Worm (Caenorhabditis elegans) whole organism, mixed stage, embryonic: Measurements from ENCODE around the gene W02B3.7.

Experiments
- M03D4.4 ChIP-seq: sonication (generic microtip); optimal IDR thresholded peaks from 2 replicates; lab custom pipeline; 2017; ENCODE audit warnings: mild to moderate bottlenecking, missing genetic modification characterization, missing compliant biosample characterization
- bed-3 ChIP-seq: fragments of 200-800 bp; sonication (Bioruptor generic); optimal IDR thresholded peaks from 3 replicates; lab custom pipeline; 2018; ENCODE audit warnings: mild to moderate bottlenecking, missing genetic modification characterization, moderate library complexity, missing compliant biosample characterization
- ceh-39 ChIP-seq: fragments of 150-350 bp; optimal IDR thresholded peaks from 2 replicates; lab custom pipeline; 2014; ENCODE audit warnings: missing biosample characterization, missing genetic modification characterization
- ceh-83 ChIP-seq: fragments of 200-800 bp; sonication (Bioruptor generic); optimal IDR thresholded peaks from 2 replicates; lab custom pipeline; 2018; ENCODE audit warnings: mild to moderate bottlenecking, missing genetic modification characterization, missing compliant biosample characterization
- ces-1 ChIP-seq: fragments of 150-350 bp; optimal IDR thresholded peaks from 2 replicates; lab custom pipeline; 2014; ENCODE audit warnings: missing biosample characterization, missing genetic modification reagents, missing genetic modification characterization
- cnd-1 ChIP-seq: fragments of 200-800 bp; sonication (Bioruptor generic); optimal IDR thresholded peaks from 2 replicates; lab custom pipeline; 2018; ENCODE audit warnings: mild to moderate bottlenecking, missing genetic modification characterization, missing compliant biosample characterization
- drap-1 ChIP-seq: fragments of 200-800 bp; sonication (Bioruptor generic); optimal IDR thresholded peaks from 3 replicates; lab custom pipeline; 2018; ENCODE audit warnings: mild to moderate bottlenecking, missing genetic modification characterization, missing compliant biosample characterization
- elt-1 ChIP-seq: sonication (generic microtip); optimal IDR thresholded peaks from 2 replicates; lab custom pipeline; 2017; ENCODE audit warnings: missing genetic modification characterization, mild to moderate bottlenecking, missing compliant biosample characterization, antibody characterized with exemption, moderate library complexity, borderline replicate concordance; ENCODE audit not compliant: insufficient read depth
- elt-3 ChIP-seq: fragments of 150-350 bp; optimal IDR thresholded peaks from 2 replicates; lab custom pipeline; 2014; ENCODE audit warnings: missing biosample characterization, missing genetic modification characterization
- flh-1 ChIP-seq: fragments of 200-800 bp; sonication (Bioruptor generic); optimal IDR thresholded peaks from 2 replicates; lab custom pipeline; 2018; ENCODE audit warnings: mild to moderate bottlenecking, missing genetic modification characterization, moderate library complexity, missing compliant biosample characterization
- ham-2 ChIP-seq: fragments of 200-800 bp; sonication (Bioruptor generic); optimal IDR thresholded peaks from 2 replicates; lab custom pipeline; 2018; ENCODE audit warnings: mild to moderate bottlenecking, missing genetic modification characterization, missing compliant biosample characterization
- hlh-1 ChIP-seq: fragments of 150-350 bp; optimal IDR thresholded peaks from 2 replicates; lab custom pipeline; 2014; ENCODE audit warnings: missing biosample characterization, missing genetic modification reagents, missing genetic modification characterization
- lin-13 ChIP-seq: fragments of 150-350 bp; optimal IDR thresholded peaks from 2 replicates; lab custom pipeline; 2014; ENCODE audit warnings: missing biosample characterization, missing genetic modification characterization
- lin-32 ChIP-seq: fragments of 200-800 bp; sonication (Bioruptor generic); optimal IDR thresholded peaks from 2 replicates; lab custom pipeline; 2018; ENCODE audit warnings: mild to moderate bottlenecking, missing genetic modification characterization, missing compliant biosample characterization
- lsy-2 ChIP-seq: fragments of 150-350 bp; optimal IDR thresholded peaks from 2 replicates; lab custom pipeline; 2014; ENCODE audit warnings: missing biosample characterization, missing genetic modification characterization
- mab-5 ChIP-seq: fragments of 150-350 bp; optimal IDR thresholded peaks from 2 replicates; lab custom pipeline; 2014; ENCODE audit warnings: missing biosample characterization, missing genetic modification characterization
- mep-1 ChIP-seq: fragments of 150-350 bp; optimal IDR thresholded peaks from 2 replicates; lab custom pipeline; 2017; ENCODE audit warnings: missing biosample characterization, missing genetic modification reagents, missing genetic modification characterization, inconsistent platforms
- mls-2 ChIP-seq: sonication (generic microtip); optimal IDR thresholded peaks from 2 replicates; lab custom pipeline; 2016; ENCODE audit warnings: mild to moderate bottlenecking, missing genetic modification characterization, moderate library complexity, missing compliant biosample characterization
- nhr-12 ChIP-seq: fragments of 150-350 bp; optimal IDR thresholded peaks from 2 replicates; lab custom pipeline; 2014; ENCODE audit warnings: missing biosample characterization, missing genetic modification characterization
- nhr-237 ChIP-seq: fragments of 150-350 bp; optimal IDR thresholded peaks from 2 replicates; lab custom pipeline; 2014; ENCODE audit warnings: missing biosample characterization, missing genetic modification characterization
- nhr-28 ChIP-seq: fragments of 150-350 bp; optimal IDR thresholded peaks from 2 replicates; lab custom pipeline; 2014; ENCODE audit warnings: missing biosample characterization, missing genetic modification characterization
- nhr-76 ChIP-seq: sonication (generic microtip); optimal IDR thresholded peaks from 2 replicates; lab custom pipeline; 2017; ENCODE audit warnings: missing biosample characterization, missing genetic modification characterization
- sem-2 ChIP-seq: fragments of 200-800 bp; sonication (Bioruptor generic); optimal IDR thresholded peaks from 2 replicates; lab custom pipeline; 2018; ENCODE audit warnings: mild to moderate bottlenecking, missing genetic modification characterization, missing compliant biosample characterization
- snpc-4 ChIP-seq: fragments of 150-350 bp; optimal IDR thresholded peaks from 2 replicates; lab custom pipeline; 2014; ENCODE audit warnings: missing biosample characterization, missing genetic modification characterization
- sptf-1 ChIP-seq: sonication (generic microtip); optimal IDR thresholded peaks from 2 replicates; lab custom pipeline; 2017; ENCODE audit warnings: mild to moderate bottlenecking, missing genetic modification characterization, moderate library complexity, missing compliant biosample characterization
- tbx-8 ChIP-seq: fragments of 200-800 bp; sonication (Bioruptor generic); optimal IDR thresholded peaks from 2 replicates; lab custom pipeline; 2018; ENCODE audit warnings: mild to moderate bottlenecking, missing genetic modification characterization, moderate library complexity, missing compliant biosample characterization
- unc-120 ChIP-seq: sonication (generic microtip); optimal IDR thresholded peaks from 2 replicates; lab custom pipeline; 2017; ENCODE audit warnings: missing genetic modification characterization, missing compliant biosample characterization; ENCODE audit not compliant: poor library complexity, severe bottlenecking
- unc-39 ChIP-seq: fragments of 150-350 bp; optimal IDR thresholded peaks from 2 replicates; lab custom pipeline; 2014; ENCODE audit warnings: missing biosample characterization, missing genetic modification characterization
- unc-62 ChIP-seq: fragments of 150-350 bp; optimal IDR thresholded peaks from 2 replicates; lab custom pipeline; 2014; ENCODE audit warnings: missing biosample characterization, missing genetic modification reagents, missing genetic modification characterization
- zip-8 ChIP-seq: fragments of 150-350 bp; optimal IDR thresholded peaks from 2 replicates; lab custom pipeline; 2014; ENCODE audit warnings: missing biosample characterization, missing genetic modification characterization
- ztf-11 ChIP-seq: fragments of 150-350 bp; optimal IDR thresholded peaks from 2 replicates; lab custom pipeline; 2014; ENCODE audit warnings: missing biosample characterization, missing genetic modification characterization

Gene W02B3.7

ce11 chrIII:691933-692332 lies at the start of gene W02B3.7:
Gene W02B3.7, minus strand, starts transcription at chrIII:692033.
- no peak for TF ChIP-seq unc-39 (tag; lab: Kevin White, UChicago)
- TF ChIP-seq sptf-1 = no peak
- no peak for TF ChIP-seq nhr-28 (tag; lab: Kevin White, UChicago)
- no peak for TF ChIP-seq unc-62 (GFP tag; lab: Kevin White, UChicago)
- no peak for TF ChIP-seq elt-1
- TF ChIP-seq mls-2 (tag; lab: Kevin White, UChicago) = no peak

ce11 chrIII:740382-740781 lies 48.5 kb upstream of the W02B3.7 start, which contains the start of gene idpp-1:
Gene idpp-1, plus strand, starts transcription at chrIII:740682.
- TF ChIP-seq elt-3 (tag; lab: Kevin White, UChicago) (no peak), ces-1 (GFP tag; lab: Kevin White, UChicago) (no peak), elt-1 (no peak), drap-1 (no peak), mep-1 (tag; lab: Kevin White, UChicago) (no peak), mls-2 (tag; lab: Kevin White, UChicago) (no peak), bed-3 (GFP tag; lab: Kevin White, UChicago) (no peak), ceh-39 (tag; lab: Kevin White, UChicago) (no peak), unc-39 (tag; lab: Kevin White, UChicago) (no peak), ceh-83 (no peak), hlh-1 (tag; lab: Kevin White, UChicago) (no peak)
- TF ChIP-seq, all 35 proteins: peak for 0

- TF ChIP-seq ceh-39 (tag; lab: Kevin White, UChicago) (no peak), unc-62 (GFP tag; lab: Kevin White, UChicago) (no peak), ceh-83 (no peak), zip-8 (tag; lab: Kevin White, UChicago) (no peak), lin-13 (tag; lab: Kevin White, UChicago) (no peak), lin-32 (GFP tag; lab: Kevin White, UChicago) (no peak), cnd-1 (tag; lab: Kevin White, UChicago) (no peak), M03D4.4 (tag; lab: Kevin White, UChicago) (no peak), sptf-1 (no peak)
These were observed 36.9 kb upstream of the W02B3.7 start for ce11 chrIII:728694-729093.

DNA sequence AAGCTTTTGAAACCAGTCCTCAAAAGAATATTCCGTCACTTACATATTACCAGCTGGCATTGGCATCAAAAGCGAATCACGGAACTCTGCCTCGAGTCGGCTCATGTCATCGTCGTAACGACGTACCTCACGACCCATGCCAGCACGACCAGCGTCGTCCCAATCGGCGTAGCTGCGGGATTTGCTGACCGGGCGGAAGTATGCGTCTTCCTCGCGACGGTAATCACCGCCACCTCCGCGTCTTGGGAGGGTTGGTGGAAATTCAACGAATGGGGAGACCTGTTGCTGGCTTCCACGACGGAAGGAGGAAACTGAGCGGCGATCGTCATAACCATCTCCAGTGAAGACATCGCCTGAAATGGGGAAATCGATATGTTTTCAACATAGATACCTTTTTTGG lies 36.2 kb upstream of the W02B3.7 start:
- TF ChIP-seq flh-1 (GFP tag; lab: Kevin White, UChicago) (no peak), hlh-1 (tag; lab: Kevin White, UChicago) (no peak), nhr-237 (tag; lab: Kevin White, UChicago) (no peak), tbx-8 (GFP tag; lab: Kevin White, UChicago) (no peak), ham-2 (no peak), ces-1 (GFP tag; lab: Kevin White, UChicago) (no peak), unc-39 (tag; lab: Kevin White, UChicago) (no peak), M03D4.4 (tag; lab: Kevin White, UChicago) (no peak), snpc-4 (no peak), unc-62 (GFP tag; lab: Kevin White, UChicago) (no peak), lsy-2 (no peak), nhr-76 (no peak), ceh-83 (no peak), sem-2 (no peak), ztf-11 (tag; lab: Kevin White, UChicago) (no peak), mab-5 (tag; lab: Kevin White, UChicago) (no peak), lin-13 (tag; lab: Kevin White, UChicago) (no peak), lin-32 (GFP tag; lab: Kevin White, UChicago) (no peak), mep-1 (tag; lab: Kevin White, UChicago) (no peak)

DNA sequence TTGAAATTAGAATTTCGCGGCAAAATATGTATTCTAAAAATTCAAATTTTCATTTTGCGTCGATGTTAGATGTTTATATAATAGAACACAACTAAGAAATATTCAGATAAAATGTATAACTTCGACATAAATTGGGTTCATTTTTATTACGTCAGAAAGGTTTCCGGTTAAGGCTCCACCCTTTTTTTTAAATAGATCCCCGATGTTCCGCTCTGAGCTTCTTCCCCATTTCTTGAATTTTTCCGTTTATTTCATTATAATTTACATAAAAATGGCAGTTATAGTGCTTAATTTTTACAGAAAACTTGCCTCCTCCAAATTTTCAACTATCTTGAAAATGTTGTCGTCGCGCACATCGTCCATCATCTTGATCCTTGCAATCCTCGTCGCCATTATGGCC lies 33.0 kb upstream of the W02B3.7 start, which contains the start of gene flp-24:
flp-24 (plus strand) TSS at position 301 of the 400 bp plus-strand sequence.
- TF ChIP-seq ceh-83 (no peak), zip-8 (tag; lab: Kevin White, UChicago) (no peak), bed-3 (GFP tag; lab: Kevin White, UChicago) (no peak), hlh-1 (tag; lab: Kevin White, UChicago) (no peak), flh-1 (GFP tag; lab: Kevin White, UChicago) (no peak), sem-2 (no peak), unc-39 (tag; lab: Kevin White, UChicago) (no peak), unc-62 (GFP tag; lab: Kevin White, UChicago) (no peak), ces-1 (GFP tag; lab: Kevin White, UChicago) (no peak), unc-120 (tag; lab: Kevin White, UChicago) (no peak), tbx-8 (GFP tag; lab: Kevin White, UChicago) (no peak), mls-2 (tag; lab: Kevin White, UChicago) (no peak), lsy-2 (no peak), M03D4.4 (tag; lab: Kevin White, UChicago) (no peak), nhr-12 (no peak), mab-5 (tag; lab: Kevin White, UChicago) (no peak)
- TF ChIP-seq, all 35 proteins: peak for 0
